Fruit fly (Drosophila melanogaster) whole organism, pupa: ENCODE results near the gene CG6236.

ENCODE experiments used
- CG10348 ChIP-seq: fragments of 200-800 bp; sonication (Bioruptor generic); IDR thresholded peaks from 2 replicates; pipeline ENCODE4 v1.3.6; 2022; ENCODE audit warnings: missing biosample characterization, missing genetic modification characterization
- CG12605 ChIP-seq: fragments of 200-800 bp; sonication (Bioruptor generic); IDR thresholded peaks from 2 replicates; pipeline ENCODE4 v1.3.6; 2022; ENCODE audit warnings: missing biosample characterization, missing genetic modification characterization
- CG13204 ChIP-seq: fragments of 200-800 bp; sonication (Bioruptor generic); optimal IDR thresholded peaks from 2 replicates; lab custom pipeline; 2018; ENCODE audit warnings: missing biosample characterization, mild to moderate bottlenecking, missing genetic modification characterization, moderate library complexity
- CG14655 ChIP-seq: fragments of 200-800 bp; sonication (Bioruptor generic); optimal IDR thresholded peaks from 3 replicates; lab custom pipeline; 2017; ENCODE audit warnings: mild to moderate bottlenecking, missing biosample characterization, missing genetic modification reagents, missing genetic modification characterization
- CG15710 ChIP-seq: fragments of 200-800 bp; sonication (Bioruptor generic); optimal IDR thresholded peaks from 2 replicates; lab custom pipeline; 2018; ENCODE audit warnings: missing biosample characterization, mild to moderate bottlenecking, missing genetic modification characterization, moderate library complexity
- CG17806 ChIP-seq: fragments of 200-800 bp; sonication (Bioruptor generic); optimal IDR thresholded peaks from 2 replicates; lab custom pipeline; 2018; ENCODE audit warnings: missing biosample characterization, mild to moderate bottlenecking, missing genetic modification characterization, moderate library complexity
- CG32121 ChIP-seq: fragments of 200-800 bp; sonication (Bioruptor generic); IDR thresholded peaks from 2 replicates; pipeline ENCODE4 v1.3.6; 2022; ENCODE audit warnings: missing biosample characterization, missing genetic modification characterization
- CG34367 ChIP-seq: fragments of 200-800 bp; sonication (Bioruptor generic); optimal IDR thresholded peaks from 2 replicates; lab custom pipeline; 2018; ENCODE audit warnings: missing biosample characterization, mild to moderate bottlenecking, missing genetic modification characterization
- CG4496 ChIP-seq: fragments of 200-800 bp; sonication (Bioruptor generic); IDR thresholded peaks from 3 replicates; pipeline ENCODE4 v1.3.6; 2022; ENCODE audit warnings: missing biosample characterization, missing genetic modification characterization
- CG8159 ChIP-seq: fragments of 200-800 bp; sonication (Bioruptor generic); optimal IDR thresholded peaks from 3 replicates; lab custom pipeline; 2018; ENCODE audit warnings: missing biosample characterization, mild to moderate bottlenecking, missing genetic modification characterization, moderate library complexity
- CG8301 ChIP-seq: fragments of 200-800 bp; sonication (Bioruptor generic); optimal IDR thresholded peaks from 2 replicates; lab custom pipeline; 2018; ENCODE audit warnings: missing biosample characterization, mild to moderate bottlenecking, missing genetic modification characterization
- CG9948 ChIP-seq: fragments of 200-800 bp; sonication (Bioruptor generic); optimal IDR thresholded peaks from 2 replicates; lab custom pipeline; 2018; ENCODE audit warnings: missing biosample characterization, mild to moderate bottlenecking, missing genetic modification characterization, moderate library complexity
- D1 ChIP-seq: fragments of 200-800 bp; sonication (Bioruptor generic); optimal IDR thresholded peaks from 2 replicates; lab custom pipeline; 2018; ENCODE audit warnings: missing biosample characterization, mild to moderate bottlenecking, missing genetic modification characterization, moderate library complexity
- EcR ChIP-seq: fragments of 200-800 bp; sonication (Bioruptor generic); optimal IDR thresholded peaks from 3 replicates; lab custom pipeline; 2019; ENCODE audit warnings: missing biosample characterization, missing genetic modification characterization, mild to moderate bottlenecking, moderate library complexity, missing genetic modification reagents
- Ets98B ChIP-seq: fragments of 200-800 bp; sonication (Bioruptor generic); IDR thresholded peaks from 2 replicates; pipeline ENCODE4 v1.3.6; 2022; ENCODE audit warnings: missing biosample characterization, missing genetic modification characterization
- Pif1A ChIP-seq: fragments of 200-800 bp; sonication (Bioruptor generic); optimal IDR thresholded peaks from 3 replicates; lab custom pipeline; 2016; ENCODE audit warnings: missing biosample characterization, missing genetic modification characterization
- Pif1B ChIP-seq: fragments of 200-800 bp; sonication (Bioruptor generic); optimal IDR thresholded peaks from 3 replicates; lab custom pipeline; 2016; ENCODE audit warnings: missing biosample characterization, missing genetic modification characterization
- Snoo ChIP-seq: fragments of 200-800 bp; sonication (Bioruptor generic); optimal IDR thresholded peaks from 3 replicates; lab custom pipeline; 2017; ENCODE audit warnings: missing biosample characterization, mild to moderate bottlenecking, missing genetic modification characterization, inconsistent platforms
- fd96Ca ChIP-seq: fragments of 200-800 bp; sonication (Bioruptor generic); IDR thresholded peaks from 3 replicates; pipeline ENCODE4 v1.3.6; 2022; ENCODE audit warnings: missing biosample characterization, missing genetic modification characterization
- gl ChIP-seq: fragments of 200-800 bp; sonication (Bioruptor generic); optimal IDR thresholded peaks from 2 replicates; lab custom pipeline; 2018; ENCODE audit warnings: missing biosample characterization, mild to moderate bottlenecking, missing genetic modification characterization
- rn ChIP-seq: fragments of 200-800 bp; sonication (Bioruptor generic); IDR thresholded peaks from 2 replicates; pipeline ENCODE4 v1.3.6; 2022; ENCODE audit warnings: missing biosample characterization, missing genetic modification characterization

The CG6236 gene

DNA sequence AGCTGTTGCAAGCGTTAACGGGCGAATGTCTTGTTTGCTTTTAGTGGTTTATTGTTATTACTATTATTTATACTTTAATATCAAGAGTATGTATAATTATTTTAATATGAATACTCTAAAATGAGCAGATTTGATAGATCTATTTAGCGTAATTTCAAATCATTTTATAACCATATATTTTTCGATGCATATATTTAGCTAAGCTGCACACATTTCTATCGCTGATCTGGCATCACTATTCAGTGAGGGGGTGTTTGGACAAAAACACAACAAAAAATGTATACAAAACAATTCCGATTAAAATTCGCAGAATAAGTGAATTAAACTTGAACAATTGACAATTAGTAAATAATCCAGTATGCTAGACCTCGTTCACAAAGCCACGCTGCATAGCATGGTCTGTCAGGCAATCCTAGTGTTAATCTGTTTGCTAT lies 22.9 kb upstream of the CG6236 start, which contains the start of the genes Trs33 and Tmtc4:
Gene Trs33 (minus strand): TSS at position 3 of the 434 bp plus-strand sequence.
Gene Tmtc4 (plus strand): TSS at position 233 of the 434 bp plus-strand sequence.
- peak; percentile 6 for TF ChIP-seq CG9948 (tag; lab: Kevin White, UChicago)
- no peak for TF ChIP-seq CG34367 (tag; lab: Kevin White, UChicago)
- 0 out of 2 replicates have a peak, but pooled peaks have one; percentile 13 for TF ChIP-seq CG32121 (GFP tag; lab: Robert Waterston, UW)
- no peak for TF ChIP-seq CG12605 (GFP tag; lab: Robert Waterston, UW)
- TF ChIP-seq CG8159 (tag; lab: Kevin White, UChicago), result no peak
- TF ChIP-seq CG15710 (tag; lab: Kevin White, UChicago), result peak; percentile 39
- no peak for TF ChIP-seq gl (tag; lab: Kevin White, UChicago)
- no peak for TF ChIP-seq Ets98B (GFP tag; lab: Robert Waterston, UW)
- no peak for TF ChIP-seq CG8301 (tag; lab: Kevin White, UChicago)
- TF ChIP-seq CG17806 (tag; lab: Kevin White, UChicago), result peak; percentile 15
- TF ChIP-seq D1 (tag; lab: Kevin White, UChicago), result no peak
- TF ChIP-seq CG14655 (GFP tag; lab: Kevin White, UChicago), result no peak
- no peak for TF ChIP-seq CG4496 (GFP tag; lab: Robert Waterston, UW)
- no peak for TF ChIP-seq Pif1A (GFP tag; lab: Kevin White, UChicago)
- TF ChIP-seq fd96Ca (GFP tag; lab: Robert Waterston, UW), result no peak
- TF ChIP-seq CG10348 (GFP tag; lab: Robert Waterston, UW), result no peak
- TF ChIP-seq EcR (GFP tag; lab: Kevin White, UChicago), result peak; percentile 9
- peak; percentile 28 for TF ChIP-seq Snoo (tag; lab: Kevin White, UChicago)
- no peak for TF ChIP-seq CG13204 (GFP tag; lab: Kevin White, UChicago)
- TF ChIP-seq Pif1B, result no peak
- no peak for TF ChIP-seq rn (GFP tag; lab: Robert Waterston, UW)

DNA sequence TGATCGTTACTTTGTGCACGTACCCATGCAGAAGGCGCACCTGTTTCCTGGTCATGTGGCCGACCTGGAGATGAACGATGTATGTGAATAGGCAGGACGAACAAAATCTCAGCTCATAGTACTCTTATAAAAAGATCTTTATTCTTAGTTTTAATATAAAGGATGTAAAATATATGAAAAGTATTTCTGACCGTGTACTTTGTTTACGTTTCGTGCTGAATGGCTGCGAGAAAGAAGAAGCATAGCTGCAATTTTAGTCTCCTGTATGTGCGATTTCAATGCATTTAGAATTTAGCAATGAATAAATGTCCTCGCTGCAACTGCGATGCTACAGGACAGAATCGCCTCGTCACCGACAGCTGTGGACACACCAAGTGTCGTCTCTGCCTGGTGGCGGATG lies 19.8 kb upstream of the CG6236 start, which contains the start of the genes CG42726 and CG42727:
Gene CG42726 (plus strand): TSS at position 227 of the 400 bp plus-strand sequence.
Gene CG42727 (plus strand): TSS at position 227 of the 400 bp plus-strand sequence.
- TF ChIP-seq fd96Ca (GFP tag; lab: Robert Waterston, UW), result peak; percentile 31; the same call in 1 of the 3 replicates
- peak; percentile 49 for TF ChIP-seq CG15710 (tag; lab: Kevin White, UChicago)
- peak; percentile 4 for TF ChIP-seq CG34367 (tag; lab: Kevin White, UChicago)
- peak; percentile 49; the same call in 1 of the 2 replicates for TF ChIP-seq CG32121 (GFP tag; lab: Robert Waterston, UW)
- TF ChIP-seq CG4496 (GFP tag; lab: Robert Waterston, UW), result peak; percentile 63; the same call in 2 of the 3 replicates
- TF ChIP-seq CG17806 (tag; lab: Kevin White, UChicago), result peak; percentile 39
- TF ChIP-seq Snoo (tag; lab: Kevin White, UChicago), result peak; percentile 44
- TF ChIP-seq CG12605 (GFP tag; lab: Robert Waterston, UW), result no peak
- TF ChIP-seq CG8301 (tag; lab: Kevin White, UChicago), result no peak
- TF ChIP-seq rn (GFP tag; lab: Robert Waterston, UW), result no peak
- no peak for TF ChIP-seq EcR (GFP tag; lab: Kevin White, UChicago)
- peak; percentile 17 for TF ChIP-seq CG9948 (tag; lab: Kevin White, UChicago)
- peak; percentile 18; the same call in 1 of the 2 replicates for TF ChIP-seq Ets98B (GFP tag; lab: Robert Waterston, UW)

DNA sequence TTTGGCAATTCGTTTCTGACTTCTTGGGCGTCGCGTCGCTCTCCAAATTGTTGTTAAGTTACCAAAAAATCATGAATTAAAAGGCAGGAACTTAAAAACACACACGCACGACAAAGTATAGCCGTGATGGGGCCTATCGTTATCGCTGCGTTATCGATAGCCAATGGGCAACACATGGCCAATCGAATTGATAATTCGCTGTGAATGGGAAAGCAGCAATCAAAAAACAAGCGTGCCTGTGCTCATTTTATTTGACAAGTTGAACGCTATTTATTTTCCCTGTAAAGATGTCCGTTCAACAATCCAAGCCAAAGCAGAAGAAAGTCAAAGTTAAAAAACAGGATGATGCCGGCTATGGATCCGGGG lies 17.9 kb upstream of the CG6236 start, which contains the start of the genes Surf4 and CG31301:
Gene Surf4 (minus strand): TSS at position 159 of the 366 bp plus-strand sequence.
Gene CG31301 (plus strand): TSS at position 188 of the 366 bp plus-strand sequence.
- no peak for TF ChIP-seq CG8301 (tag; lab: Kevin White, UChicago)
- no peak for TF ChIP-seq D1 (tag; lab: Kevin White, UChicago)
- TF ChIP-seq Snoo (tag; lab: Kevin White, UChicago), result no peak
- no peak for TF ChIP-seq CG12605 (GFP tag; lab: Robert Waterston, UW)
- no peak for TF ChIP-seq CG15710 (tag; lab: Kevin White, UChicago)
- TF ChIP-seq EcR (GFP tag; lab: Kevin White, UChicago), result no peak
- no peak for TF ChIP-seq CG34367 (tag; lab: Kevin White, UChicago)
- TF ChIP-seq, all 21 proteins: peak for 0

DNA sequence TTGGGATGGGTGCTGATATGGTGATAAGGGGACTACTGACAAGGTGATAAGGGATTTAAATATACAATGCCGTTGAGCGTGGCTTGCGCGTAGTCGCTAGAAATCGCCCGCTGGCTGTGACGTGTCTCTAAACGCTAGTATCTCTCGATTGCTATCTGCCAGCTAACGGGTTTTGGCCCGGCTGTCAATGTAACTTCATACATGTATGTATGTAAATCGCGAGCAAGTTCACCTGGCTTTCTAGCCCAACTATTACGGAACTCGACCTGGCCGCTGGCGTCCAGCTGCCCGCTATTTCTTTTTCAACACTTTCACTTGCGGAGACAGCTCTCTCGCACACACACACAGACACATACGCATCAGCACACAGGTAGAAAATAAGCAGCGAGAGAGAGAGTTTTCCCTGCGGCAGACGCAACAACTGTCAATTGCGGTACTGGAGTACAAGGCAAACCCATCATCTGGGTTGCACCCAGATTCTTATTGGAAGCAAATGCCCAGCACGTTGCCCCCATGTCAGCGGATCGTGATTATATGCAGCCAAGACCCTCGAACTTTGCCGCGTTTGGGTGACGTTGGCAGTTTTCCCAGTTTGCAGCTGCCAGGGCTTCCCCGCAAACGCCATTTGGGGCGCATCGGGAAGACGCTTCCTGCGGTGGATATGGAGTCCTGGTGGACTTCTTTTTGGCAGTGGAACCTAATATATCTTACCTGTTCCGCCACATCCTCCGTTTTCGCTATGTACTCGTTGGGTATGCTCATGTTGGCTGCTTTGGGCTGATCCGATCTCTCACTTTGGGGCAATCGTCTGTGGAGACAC lies 17.3 kb upstream of the CG6236 start:
- peak; percentile 10 for TF ChIP-seq CG8301 (tag; lab: Kevin White, UChicago)
- TF ChIP-seq Ets98B (GFP tag; lab: Robert Waterston, UW), result no peak

DNA sequence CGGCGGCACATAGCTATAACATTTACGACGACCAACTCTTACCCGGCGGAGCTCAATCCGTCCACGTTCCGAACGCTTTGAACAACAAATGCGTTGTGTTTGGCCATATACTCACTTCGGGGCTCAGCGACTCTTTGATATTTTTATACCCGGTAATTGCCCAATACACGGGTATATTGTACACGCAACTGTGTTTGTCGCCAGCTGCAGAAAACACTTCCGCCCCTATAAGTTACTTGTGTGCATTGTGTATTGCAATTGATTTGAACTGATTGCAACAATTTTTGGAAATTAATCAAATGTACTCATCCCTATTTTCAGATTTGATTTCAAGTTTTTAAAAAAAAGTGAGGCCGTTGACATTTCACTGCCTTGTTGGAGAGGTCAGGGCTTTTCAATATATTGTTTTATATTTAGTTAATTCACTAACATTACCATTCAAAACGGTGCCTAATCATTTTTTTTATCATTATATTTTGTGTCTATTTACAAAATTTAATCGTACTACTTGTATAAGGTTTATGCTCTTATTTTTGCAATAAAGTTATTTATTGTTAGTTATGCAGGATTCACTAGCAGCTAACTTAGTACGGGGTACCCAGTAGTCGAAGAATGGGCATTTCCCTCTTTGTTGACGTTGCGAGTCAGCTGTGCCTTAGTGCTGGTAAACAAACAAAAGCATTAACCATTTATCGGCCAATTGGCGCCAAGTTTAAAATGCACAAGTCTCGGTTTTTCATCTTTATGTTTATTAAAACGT lies 15.0 kb upstream of the CG6236 start, which contains the start of gene Nagk:
Gene Nagk (minus strand): TSS at position 331 of the 760 bp plus-strand sequence.
- TF ChIP-seq CG8159 (tag; lab: Kevin White, UChicago) (no peak), CG17806 (tag; lab: Kevin White, UChicago) (peak; percentile 21), Pif1A (GFP tag; lab: Kevin White, UChicago) (no peak), CG9948 (tag; lab: Kevin White, UChicago) (peak; percentile 17), Pif1B (no peak), CG10348 (GFP tag; lab: Robert Waterston, UW) (no peak), CG34367 (tag; lab: Kevin White, UChicago) (peak; percentile 35), CG4496 (GFP tag; lab: Robert Waterston, UW) (peak; percentile 34; the same call in 1 of the 3 replicates), Snoo (tag; lab: Kevin White, UChicago) (peak; percentile 64), CG8301 (tag; lab: Kevin White, UChicago) (peak; percentile 43), CG32121 (GFP tag; lab: Robert Waterston, UW) (no peak), rn (GFP tag; lab: Robert Waterston, UW) (no peak), CG14655 (GFP tag; lab: Kevin White, UChicago) (no peak), fd96Ca (GFP tag; lab: Robert Waterston, UW) (no peak), CG13204 (GFP tag; lab: Kevin White, UChicago) (no peak), EcR (GFP tag; lab: Kevin White, UChicago) (peak; percentile 44), D1 (tag; lab: Kevin White, UChicago) (no peak), CG15710 (tag; lab: Kevin White, UChicago) (peak; percentile 15), Ets98B (GFP tag; lab: Robert Waterston, UW) (peak; percentile 16), gl (tag; lab: Kevin White, UChicago) (no peak), CG12605 (GFP tag; lab: Robert Waterston, UW) (0 out of 2 replicates have a peak, but pooled peaks have one; percentile 6)
